Fruit fly (Drosophila melanogaster) whole organism, embryonic: ENCODE results near the gene CG12012.
A peak's percentile ranks its signal among the peaks of the same experiment; 100 is the strongest.

Source experiments
- Abd-B ChIP-seq: fragments of 200-800 bp; sonication (Bioruptor generic); optimal IDR thresholded peaks from 2 replicates; lab custom pipeline; 2018; ENCODE audit warnings: missing biosample characterization, mild to moderate bottlenecking, missing genetic modification characterization, moderate library complexity
- Ada2b ChIP-seq: fragments of 200-800 bp; sonication (Bioruptor generic); IDR thresholded peaks from 2 replicates; pipeline ENCODE4 v1.3.6; 2022; ENCODE audit warnings: missing biosample characterization, missing genetic modification characterization
- Asciz ChIP-seq: fragments of 200-800 bp; sonication (Bioruptor generic); optimal IDR thresholded peaks from 2 replicates; lab custom pipeline; 2017; ENCODE audit warnings: missing biosample characterization, mild to moderate bottlenecking, missing genetic modification characterization, missing genetic modification reagents
- CG10147 ChIP-seq: fragments of 200-800 bp; sonication (Bioruptor generic); optimal IDR thresholded peaks from 2 replicates; lab custom pipeline; 2019; ENCODE audit warnings: missing biosample characterization, mild to moderate bottlenecking, missing genetic modification characterization, moderate library complexity
- CG10267 ChIP-seq: fragments of 200-800 bp; sonication (Bioruptor generic); optimal IDR thresholded peaks from 2 replicates; lab custom pipeline; 2018; ENCODE audit warnings: missing biosample characterization, mild to moderate bottlenecking, missing genetic modification characterization, moderate library complexity
- CG10274 ChIP-seq: fragments of 200-800 bp; sonication (Bioruptor generic); optimal IDR thresholded peaks from 3 replicates; lab custom pipeline; 2017; ENCODE audit warnings: missing biosample characterization, mild to moderate bottlenecking, missing genetic modification characterization
- CG11456 ChIP-seq: fragments of 200-800 bp; sonication (Bioruptor generic); IDR thresholded peaks from 3 replicates; pipeline ENCODE4 v1.3.6; 2022; ENCODE audit warnings: missing biosample characterization, missing genetic modification characterization
- CG11695 ChIP-seq: fragments of 200-800 bp; sonication (Bioruptor generic); IDR thresholded peaks from 3 replicates; pipeline ENCODE4 v1.3.6; 2022; ENCODE audit warnings: missing biosample characterization, missing genetic modification characterization
- CG1233 ChIP-seq: fragments of 200-800 bp; sonication (Bioruptor generic); optimal IDR thresholded peaks from 4 replicates; lab custom pipeline; 2018; ENCODE audit warnings: missing biosample characterization, mild to moderate bottlenecking, missing genetic modification characterization
- CG15073 ChIP-seq: fragments of 200-800 bp; sonication (Bioruptor generic); optimal IDR thresholded peaks from 2 replicates; lab custom pipeline; 2016; ENCODE audit warnings: missing biosample characterization, missing genetic modification characterization
- CG16863 ChIP-seq: fragments of 200-800 bp; sonication (Bioruptor generic); optimal IDR thresholded peaks from 3 replicates; lab custom pipeline; 2016; ENCODE audit warnings: missing biosample characterization, missing genetic modification characterization
- CG18476 ChIP-seq: fragments of 200-800 bp; sonication (Bioruptor generic); optimal IDR thresholded peaks from 2 replicates; lab custom pipeline; 2016; ENCODE audit warnings: missing biosample characterization, mild to moderate bottlenecking, missing genetic modification characterization
- CG30403 ChIP-seq: fragments of 200-800 bp; sonication (Bioruptor generic); optimal IDR thresholded peaks from 3 replicates; lab custom pipeline; 2016; ENCODE audit warnings: missing biosample characterization, missing genetic modification characterization
- CG32772 ChIP-seq: fragments of 200-800 bp; sonication (Bioruptor generic); IDR thresholded peaks from 2 replicates; pipeline ENCODE4 v1.3.6; 2022; ENCODE audit warnings: missing biosample characterization, missing genetic modification characterization
- CG34376 ChIP-seq: fragments of 200-800 bp; sonication (Bioruptor generic); optimal IDR thresholded peaks from 2 replicates; lab custom pipeline; 2018; ENCODE audit warnings: missing biosample characterization, mild to moderate bottlenecking, missing genetic modification characterization
- CG34422 ChIP-seq: fragments of 200-800 bp; sonication (Bioruptor generic); IDR thresholded peaks from 3 replicates; pipeline ENCODE4 v1.3.6; 2022; ENCODE audit warnings: missing biosample characterization, missing genetic modification characterization
- CG4820 ChIP-seq: fragments of 200-800 bp; sonication (Bioruptor generic); optimal IDR thresholded peaks from 3 replicates; lab custom pipeline; 2016; ENCODE audit warnings: missing biosample characterization, missing genetic modification characterization
- CG6254 ChIP-seq: fragments of 200-800 bp; sonication (Bioruptor generic); optimal IDR thresholded peaks from 3 replicates; lab custom pipeline; 2017; ENCODE audit warnings: mild to moderate bottlenecking, missing biosample characterization, missing genetic modification reagents, missing genetic modification characterization
- CG6813 ChIP-seq: fragments of 200-800 bp; sonication (Bioruptor generic); optimal IDR thresholded peaks from 2 replicates; lab custom pipeline; 2017; ENCODE audit warnings: missing biosample characterization, missing genetic modification characterization, mild to moderate bottlenecking, moderate library complexity, missing genetic modification reagents
- CG7928 ChIP-seq: fragments of 200-800 bp; sonication (Bioruptor generic); optimal IDR thresholded peaks from 2 replicates; lab custom pipeline; 2017; ENCODE audit warnings: missing biosample characterization, mild to moderate bottlenecking, missing genetic modification characterization
- CG8089 ChIP-seq: fragments of 200-800 bp; sonication (Bioruptor generic); optimal IDR thresholded peaks from 3 replicates; lab custom pipeline; 2016; ENCODE audit warnings: missing biosample characterization, missing genetic modification characterization
- CG8478 ChIP-seq: fragments of >200 bp; optimal IDR thresholded peaks from 2 replicates; lab custom pipeline; 2018
- CG9817 ChIP-seq: fragments of 200-800 bp; sonication (Bioruptor generic); optimal IDR thresholded peaks from 2 replicates; lab custom pipeline; 2018; ENCODE audit warnings: missing biosample characterization, mild to moderate bottlenecking, missing genetic modification characterization, moderate library complexity
- CkIIα-i1 ChIP-seq: fragments of 200-800 bp; sonication (Bioruptor generic); IDR thresholded peaks from 2 replicates; pipeline ENCODE4 v1.3.6; 2022; ENCODE audit warnings: missing biosample characterization, missing genetic modification characterization
- Dek ChIP-seq: fragments of 200-800 bp; sonication (Bioruptor generic); optimal IDR thresholded peaks from 3 replicates; lab custom pipeline; 2019; ENCODE audit warnings: missing biosample characterization, mild to moderate bottlenecking, missing genetic modification characterization, moderate library complexity
- Dfd ChIP-seq, 2 experiments: fragments of >200 bp; optimal IDR thresholded peaks; 2 replicates each; lab custom pipeline; 2017; ENCODE audit warnings: missing biosample characterization in 2 of 2, missing genetic modification characterization in 2 of 2
- Dref ChIP-seq: fragments of 200-800 bp; sonication (Bioruptor generic); IDR thresholded peaks from 2 replicates; pipeline ENCODE4 v1.3.6; 2022; ENCODE audit warnings: missing biosample characterization, missing genetic modification characterization
- E2f2 ChIP-seq: fragments of 200-800 bp; sonication (Bioruptor generic); IDR thresholded peaks from 2 replicates; pipeline ENCODE4 v1.3.6; 2022; ENCODE audit warnings: missing biosample characterization, missing genetic modification characterization
- Fer2 ChIP-seq: fragments of 200-800 bp; sonication (Bioruptor generic); optimal IDR thresholded peaks from 2 replicates; lab custom pipeline; 2018; ENCODE audit warnings: missing biosample characterization, mild to moderate bottlenecking, missing genetic modification characterization, moderate library complexity
- Fer3 ChIP-seq: fragments of 200-800 bp; sonication (Bioruptor generic); optimal IDR thresholded peaks from 2 replicates; lab custom pipeline; 2018; ENCODE audit warnings: missing biosample characterization, mild to moderate bottlenecking, missing genetic modification characterization, moderate library complexity
- H15 ChIP-seq: fragments of 200-800 bp; sonication (Bioruptor generic); IDR thresholded peaks from 3 replicates; pipeline ENCODE4 v1.3.6; 2022; ENCODE audit warnings: missing biosample characterization, missing genetic modification characterization
- HHEX ChIP-seq: fragments of 200-800 bp; sonication (Bioruptor generic); optimal IDR thresholded peaks from 3 replicates; lab custom pipeline; 2017; ENCODE audit warnings: missing biosample characterization, mild to moderate bottlenecking, missing genetic modification characterization, missing genetic modification reagents
- HLH3B ChIP-seq: fragments of 200-800 bp; sonication (Bioruptor generic); IDR thresholded peaks from 2 replicates; pipeline ENCODE4 v1.3.6; 2022; ENCODE audit warnings: missing biosample characterization, missing genetic modification characterization
- Hsf ChIP-seq: fragments of 200-800 bp; sonication (Bioruptor generic); optimal IDR thresholded peaks from 3 replicates; lab custom pipeline; 2016; ENCODE audit warnings: missing biosample characterization, missing genetic modification characterization
- MBD-R2 ChIP-seq: fragments of 200-800 bp; sonication (Bioruptor generic); IDR thresholded peaks from 2 replicates; pipeline ENCODE4 v1.3.6; 2022; ENCODE audit warnings: missing biosample characterization, missing genetic modification characterization
- Neu2 ChIP-seq: fragments of 200-800 bp; sonication (Bioruptor generic); optimal IDR thresholded peaks from 3 replicates; lab custom pipeline; 2016; ENCODE audit warnings: missing biosample characterization, missing genetic modification characterization, borderline replicate concordance
- Sry-β ChIP-seq: fragments of 200-800 bp; sonication (Bioruptor generic); optimal IDR thresholded peaks from 2 replicates; lab custom pipeline; 2018; ENCODE audit warnings: missing biosample characterization, mild to moderate bottlenecking, missing genetic modification characterization, moderate library complexity
- bab2 ChIP-seq: fragments of 200-800 bp; sonication (Bioruptor generic); optimal IDR thresholded peaks from 2 replicates; lab custom pipeline; 2016; ENCODE audit warnings: missing biosample characterization, missing genetic modification characterization
- chm ChIP-seq: fragments of 200-800 bp; sonication (Bioruptor generic); IDR thresholded peaks from 2 replicates; pipeline ENCODE4 v1.3.6; 2022; ENCODE audit warnings: missing biosample characterization, missing genetic modification characterization
- chn ChIP-seq: fragments of 200-800 bp; sonication (Bioruptor generic); optimal IDR thresholded peaks from 2 replicates; lab custom pipeline; 2016; ENCODE audit warnings: missing biosample characterization, missing genetic modification characterization
- corto ChIP-seq: fragments of 200-800 bp; sonication (Bioruptor generic); optimal IDR thresholded peaks from 2 replicates; lab custom pipeline; 2016; ENCODE audit warnings: missing biosample characterization, mild to moderate bottlenecking, missing genetic modification characterization, moderate library complexity
- fd102C ChIP-seq: fragments of 200-800 bp; sonication (Bioruptor generic); optimal IDR thresholded peaks from 2 replicates; lab custom pipeline; 2018; ENCODE audit warnings: missing biosample characterization, mild to moderate bottlenecking, missing genetic modification characterization, moderate library complexity
- ftz-f1 ChIP-seq: fragments of 200-800 bp; sonication (Bioruptor generic); optimal IDR thresholded peaks from 2 replicates; lab custom pipeline; 2016; ENCODE audit warnings: missing biosample characterization, missing genetic modification characterization
- gem ChIP-seq: fragments of 200-800 bp; sonication (Bioruptor generic); optimal IDR thresholded peaks from 2 replicates; lab custom pipeline; 2019; ENCODE audit warnings: missing biosample characterization, mild to moderate bottlenecking, missing genetic modification characterization, moderate library complexity
- her ChIP-seq: fragments of 200-800 bp; sonication (Bioruptor generic); optimal IDR thresholded peaks from 2 replicates; lab custom pipeline; 2016; ENCODE audit warnings: missing biosample characterization, missing genetic modification characterization
- ind ChIP-seq: fragments of 200-800 bp; sonication (Bioruptor generic); optimal IDR thresholded peaks from 3 replicates; lab custom pipeline; 2016; ENCODE audit warnings: missing biosample characterization, missing genetic modification characterization
- jing ChIP-seq: fragments of 200-800 bp; sonication (Bioruptor generic); optimal IDR thresholded peaks from 2 replicates; lab custom pipeline; 2018; ENCODE audit warnings: missing biosample characterization, mild to moderate bottlenecking, missing genetic modification characterization
- ken ChIP-seq: fragments of 200-800 bp; sonication (Bioruptor generic); IDR thresholded peaks from 3 replicates; pipeline ENCODE4 v1.3.6; 2022; ENCODE audit warnings: missing biosample characterization, missing genetic modification characterization
- maf-S ChIP-seq: fragments of 200-800 bp; sonication (Bioruptor generic); optimal IDR thresholded peaks from 2 replicates; lab custom pipeline; 2016; ENCODE audit warnings: missing biosample characterization, missing genetic modification characterization
- pfk ChIP-seq: fragments of 200-800 bp; sonication (Bioruptor generic); optimal IDR thresholded peaks from 2 replicates; lab custom pipeline; 2018; ENCODE audit warnings: missing biosample characterization, mild to moderate bottlenecking, missing genetic modification characterization, moderate library complexity
- pnt ChIP-seq: fragments of 200-800 bp; sonication (Bioruptor generic); optimal IDR thresholded peaks from 3 replicates; lab custom pipeline; 2016; ENCODE audit warnings: missing biosample characterization, missing genetic modification characterization
- ttk ChIP-seq: fragments of 200-800 bp; sonication (Bioruptor generic); IDR thresholded peaks from 2 replicates; pipeline ENCODE4 v2.1.2; 2022; ENCODE audit warnings: missing biosample characterization, missing genetic modification characterization

Gene CG12012

dm6 chr3L:3411699-3412098, 35.1 kb downstream of the CG12012 start (continued):
- TF ChIP-seq CG34422 (no peak), Hsf (GFP tag; lab: Kevin White, UChicago) (no peak), Neu2 (GFP tag; lab: Kevin White, UChicago) (no peak), maf-S (GFP tag; lab: Kevin White, UChicago) (no peak), fd102C (GFP tag; lab: Kevin White, UChicago) (no peak), ttk (no peak), corto (GFP tag; lab: Kevin White, UChicago) (no peak), CG32772 (GFP tag; lab: Robert Waterston, UW) (no peak), CG6254 (GFP tag; lab: Kevin White, UChicago) (no peak), HHEX (GFP tag; lab: Kevin White, UChicago) (peak; percentile 17), CG4820 (GFP tag; lab: Kevin White, UChicago) (no peak), Fer3 (peak; percentile 17), CG8089 (GFP tag; lab: Kevin White, UChicago) (no peak), CG11456 (GFP tag; lab: Robert Waterston, UW) (no peak), Dek (tag; lab: Kevin White, UChicago) (no peak), bab2 (GFP tag; lab: Kevin White, UChicago) (peak; percentile 12), CkIIα-i1 (GFP tag; lab: Robert Waterston, UW) (no peak), H15 (GFP tag; lab: Robert Waterston, UW) (no peak), CG10147 (GFP tag; lab: Kevin White, UChicago) (peak; percentile 64), ind (peak; percentile 11), CG1233 (GFP tag; lab: Kevin White, UChicago) (no peak), her (GFP tag; lab: Kevin White, UChicago) (peak; percentile 44), chn (GFP tag; lab: Kevin White, UChicago) (no peak), Dref (GFP tag; lab: Robert Waterston, UW) (no peak), Abd-B (GFP tag; lab: Kevin White, UChicago) (no peak), CG10274 (no peak), CG8478 (lab: Kevin White, UChicago) (no peak), pnt (GFP tag; lab: Kevin White, UChicago) (no peak), pfk (GFP tag; lab: Kevin White, UChicago) (no peak), CG16863 (GFP tag; lab: Kevin White, UChicago) (peak; percentile 15), CG6813 (no peak), gem (tag; lab: Kevin White, UChicago) (peak; percentile 42), CG34376 (GFP tag; lab: Kevin White, UChicago) (peak; percentile 21), CG11695 (GFP tag; lab: Robert Waterston, UW) (0 out of 3 replicates have a peak, but pooled peaks have one; percentile 25), Ada2b (GFP tag; lab: Robert Waterston, UW) (no peak), ftz-f1 (GFP tag; lab: Kevin White, UChicago) (no peak), CG30403 (GFP tag; lab: Kevin White, UChicago) (peak; percentile 55), CG7928 (GFP tag; lab: Kevin White, UChicago) (no peak), HLH3B (GFP tag; lab: Robert Waterston, UW) (no peak), ken (GFP tag; lab: Robert Waterston, UW) (no peak), Asciz (GFP tag; lab: Kevin White, UChicago) (no peak), E2f2 (GFP tag; lab: Robert Waterston, UW) (no peak), MBD-R2 (GFP tag; lab: Robert Waterston, UW) (peak; percentile 16; the same call in 1 of the 2 replicates), Fer2 (peak; percentile 14), Dfd (GFP tag; optimal IDR thresholded peaks at IDR 0.05; lab: Kevin White, UChicago) (no peak), jing (GFP tag; lab: Kevin White, UChicago) (no peak), CG10267 (tag; lab: Kevin White, UChicago) (no peak), CG9817 (tag; lab: Kevin White, UChicago) (peak; percentile 37), chm (GFP tag; lab: Robert Waterston, UW) (no peak), CG18476 (GFP tag; lab: Kevin White, UChicago) (no peak), CG15073 (GFP tag; lab: Kevin White, UChicago) (no peak), Sry-β (no peak)
